In the genomic region with DNA sequence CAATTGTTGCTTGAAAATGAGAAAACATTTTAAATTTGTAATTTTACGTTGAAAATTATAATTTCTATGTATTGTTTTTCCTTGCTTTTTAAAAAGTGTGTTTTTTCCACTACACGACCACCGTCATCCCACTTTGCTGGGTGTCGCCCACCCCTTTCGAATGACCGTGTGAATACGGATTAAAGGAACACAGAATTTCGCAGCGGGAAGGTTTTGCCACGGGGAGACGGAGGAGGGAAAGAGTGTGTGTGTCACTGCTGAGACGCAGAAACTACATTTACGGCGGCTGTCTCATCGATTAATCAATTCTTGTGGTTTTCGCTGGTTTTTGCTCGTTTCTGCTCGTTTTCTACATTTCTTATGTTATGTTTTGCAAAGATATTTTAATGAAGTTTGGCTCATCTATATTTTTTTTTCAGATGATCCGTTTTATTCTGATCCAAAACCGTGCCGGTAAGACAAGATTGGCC, we compare ENCODE assay signal across 5 worm cellular contexts.
TF ChIP-seq lines count a peak whose summit lies in the region.

A gene (plus strand): TSS at position 420 of the 470 bp plus-strand sequence.

TF ChIP-seq in whole organism, L1 larva, 84 proteins besides CTCF, POLR2A, EP300 and RAD21 (continues in another document):
- TF ChIP-seq ceh-88 (GFP tag; IDR thresholded peaks at IDR 0.05; lab: Robert Waterston, UW): no peak
- TF ChIP-seq ama-1 (optimal IDR thresholded peaks at IDR 0.05; lab: Kevin White, UChicago): no peak
- TF ChIP-seq nhr-84 (tag; optimal IDR thresholded peaks at IDR 0.05; lab: Kevin White, UChicago): no peak
- no peak for TF ChIP-seq hlh-17 (GFP tag; optimal IDR thresholded peaks at IDR 0.05; lab: Kevin White, UChicago; ENCODE audit: borderline replicate concordance)
- peak in 2 of 3 experiments; percentile 5 to 67 for TF ChIP-seq ceh-82 (tag; optimal IDR thresholded peaks at IDR 0.05; lab: Kevin White, UChicago)
- peak; percentile 40 for TF ChIP-seq jun-1 (tag; optimal IDR thresholded peaks at IDR 0.05; lab: Kevin White, UChicago)
- peak in 1 of 2 experiments; percentile 8 for TF ChIP-seq mdl-1 (tag; optimal IDR thresholded peaks at IDR 0.05; lab: Kevin White, UChicago)
- no peak for TF ChIP-seq zip-4 (GFP tag; optimal IDR thresholded peaks at IDR 0.05; lab: Kevin White, UChicago)
- TF ChIP-seq alr-1 (tag; optimal IDR thresholded peaks at IDR 0.05; lab: Kevin White, UChicago; ENCODE audit: borderline replicate concordance): no peak
- no peak for TF ChIP-seq nhr-77 (tag; optimal IDR thresholded peaks at IDR 0.05; lab: Kevin White, UChicago)
- TF ChIP-seq F16B12.6 (tag; optimal IDR thresholded peaks at IDR 0.05; lab: Kevin White, UChicago): peak; percentile 15
- TF ChIP-seq egl-13 (tag; optimal IDR thresholded peaks at IDR 0.05; lab: Kevin White, UChicago): peak; percentile 13
- no peak for TF ChIP-seq unc-62 (GFP tag; optimal IDR thresholded peaks at IDR 0.05; lab: Kevin White, UChicago)
- no peak for TF ChIP-seq ceh-63 (GFP tag; optimal IDR thresholded peaks at IDR 0.05; lab: Kevin White, UChicago)
- TF ChIP-seq vab-15 (tag; optimal IDR thresholded peaks at IDR 0.05; lab: Kevin White, UChicago): no peak
- no peak for TF ChIP-seq unc-98 (GFP tag; IDR thresholded peaks at IDR 0.05; lab: Robert Waterston, UW)
- peak; percentile 57 for TF ChIP-seq swsn-7 (tag; optimal IDR thresholded peaks at IDR 0.05; lab: Kevin White, UChicago)

TF ChIP-seq in whole organism, L3 larva, 47 proteins besides CTCF, POLR2A, EP300 and RAD21 (continues in another document):
- TF ChIP-seq unc-62 (GFP tag; optimal IDR thresholded peaks at IDR 0.05; lab: Kevin White, UChicago) (no peak), nhr-77 (tag; optimal IDR thresholded peaks at IDR 0.05; lab: Kevin White, UChicago) (no peak), sea-2 (GFP tag; optimal IDR thresholded peaks at IDR 0.05; lab: Kevin White, UChicago) (peak; percentile 93), elt-2 (tag; optimal IDR thresholded peaks at IDR 0.05; lab: Kevin White, UChicago) (peak; percentile 38), nfya-1 (tag; optimal IDR thresholded peaks at IDR 0.05; lab: Kevin White, UChicago; ENCODE audit: insufficient read depth) (peak; percentile 82), fkh-10 (GFP tag; optimal IDR thresholded peaks at IDR 0.05; lab: Kevin White, UChicago) (peak; percentile 25), snpc-4 (tag; optimal IDR thresholded peaks at IDR 0.05; lab: Kevin White, UChicago) (peak; percentile 61), pha-4 (tag; optimal IDR thresholded peaks at IDR 0.05; lab: Kevin White, UChicago) (no peak), egl-5 (tag; optimal IDR thresholded peaks at IDR 0.05; lab: Kevin White, UChicago) (peak; percentile 59), nhr-11 (tag; optimal IDR thresholded peaks at IDR 0.05; lab: Kevin White, UChicago) (no peak), ama-1 (optimal IDR thresholded peaks at IDR 0.05; lab: Kevin White, UChicago) (no peak), nhr-23 (tag; optimal IDR thresholded peaks at IDR 0.05; lab: Kevin White, UChicago) (peak; percentile 35), elt-1 (tag; optimal IDR thresholded peaks at IDR 0.05; lab: Kevin White, UChicago) (no peak), nhr-43 (tag; optimal IDR thresholded peaks at IDR 0.05; lab: Kevin White, UChicago; ENCODE audit: poor library complexity, severe bottlenecking) (peak; percentile 12), skn-1 (tag; optimal IDR thresholded peaks at IDR 0.05; lab: Kevin White, UChicago) (peak; percentile 21), aly-2 (tag; optimal IDR thresholded peaks at IDR 0.05; lab: Kevin White, UChicago) (no peak), lin-39 (tag; optimal IDR thresholded peaks at IDR 0.05; lab: Kevin White, UChicago) (peak; percentile 78)

TF ChIP-seq in whole organism, early embryonic, 17 proteins besides CTCF, POLR2A, EP300 and RAD21:
- TF ChIP-seq hmg-4 (GFP tag; optimal IDR thresholded peaks at IDR 0.05; lab: Kevin White, UChicago) (peak; percentile 59), F13C5.2 (tag; optimal IDR thresholded peaks at IDR 0.05; lab: Kevin White, UChicago) (peak; percentile 76), scrt-1 (GFP tag; IDR thresholded peaks at IDR 0.05; lab: Robert Waterston, UW) (no peak)

TF ChIP-seq in whole organism, midembryonic, 9 proteins besides CTCF, POLR2A, EP300 and RAD21:
- no peak for TF ChIP-seq ref-1 (GFP tag; conservative IDR thresholded peaks at IDR 0.05; lab: Robert Waterston, UW)
- no peak for TF ChIP-seq T22C8.4 (GFP tag; IDR thresholded peaks at IDR 0.05; lab: Robert Waterston, UW)
- TF ChIP-seq cog-1 (tag; optimal IDR thresholded peaks at IDR 0.05; lab: Kevin White, UChicago): no peak
- TF ChIP-seq ztf-23 (GFP tag; IDR thresholded peaks at IDR 0.05; lab: Robert Waterston, UW): no peak
- no peak for TF ChIP-seq med-1 (GFP tag; optimal IDR thresholded peaks at IDR 0.05; lab: Kevin White, UChicago; ENCODE audit: insufficient read depth)
- no peak for TF ChIP-seq ztf-29 (GFP tag; IDR thresholded peaks at IDR 0.05; lab: Robert Waterston, UW)
- 0 out of 2 replicates have a peak, but pooled peaks have one; percentile 39 for TF ChIP-seq tab-1 (GFP tag; IDR thresholded peaks at IDR 0.05; lab: Robert Waterston, UW)
- 0 out of 2 replicates have a peak, but pooled peaks have one; percentile 36 for TF ChIP-seq flt-1 (GFP tag; IDR thresholded peaks at IDR 0.05; lab: Robert Waterston, UW)
- no peak for TF ChIP-seq klf-2 (GFP tag; conservative IDR thresholded peaks at IDR 0.05; lab: Robert Waterston, UW)

TF ChIP-seq in whole organism, young adult, 124 proteins besides CTCF, POLR2A, EP300 and RAD21:
- TF ChIP-seq cebp-2 (GFP tag; IDR thresholded peaks at IDR 0.05; lab: Robert Waterston, UW) (no peak), attf-5 (GFP tag; optimal IDR thresholded peaks at IDR 0.05; lab: Kevin White, UChicago) (peak; percentile 52), F22D6.2 (tag; optimal IDR thresholded peaks at IDR 0.05; lab: Kevin White, UChicago) (no peak), ekl-4 (GFP tag; IDR thresholded peaks at IDR 0.05; lab: Robert Waterston, UW) (no peak), madf-10 (tag; optimal IDR thresholded peaks at IDR 0.05; lab: Kevin White, UChicago) (no peak), aptf-3 (GFP tag; IDR thresholded peaks at IDR 0.05; lab: Robert Waterston, UW) (no peak), dox-1 (GFP tag; IDR thresholded peaks at IDR 0.05; lab: Robert Waterston, UW) (peak; percentile 49; the same call in 1 of the 2 replicates), athp-1 (tag; optimal IDR thresholded peaks at IDR 0.05; lab: Kevin White, UChicago) (no peak), somi-1 (GFP tag; optimal IDR thresholded peaks at IDR 0.05; lab: Kevin White, UChicago) (no peak), T07F8.4 (tag; optimal IDR thresholded peaks at IDR 0.05; lab: Kevin White, UChicago) (no peak), snpc-3.4 (tag; optimal IDR thresholded peaks at IDR 0.05; lab: Kevin White, UChicago) (no peak), rpc-1 (optimal IDR thresholded peaks at IDR 0.05; lab: Kevin White, UChicago) (no peak), rpc-1 (tag; optimal IDR thresholded peaks at IDR 0.05; lab: Kevin White, UChicago) (no peak), mcd-1 (GFP tag; IDR thresholded peaks at IDR 0.05; lab: Robert Waterston, UW) (peak; percentile 67), bed-1 (GFP tag; IDR thresholded peaks at IDR 0.05; lab: Robert Waterston, UW) (no peak), die-1 (tag; optimal IDR thresholded peaks at IDR 0.05; lab: Kevin White, UChicago) (no peak), C06A6.2 (GFP tag; conservative IDR thresholded peaks at IDR 0.05; lab: Robert Waterston, UW) (no peak), ama-1 (optimal IDR thresholded peaks at IDR 0.05; lab: Kevin White, UChicago) (no peak), ama-1 (GFP tag; optimal IDR thresholded peaks at IDR 0.05; lab: Kevin White, UChicago) (no peak), hmg-20 (GFP tag; IDR thresholded peaks at IDR 0.05; lab: Robert Waterston, UW) (no peak), gei-17 (GFP tag; optimal IDR thresholded peaks at IDR 0.05; lab: Kevin White, UChicago) (no peak), sptf-2 (GFP tag; optimal IDR thresholded peaks at IDR 0.05; lab: Kevin White, UChicago) (no peak), nfya-1 (tag; optimal IDR thresholded peaks at IDR 0.05; lab: Kevin White, UChicago; ENCODE audit: borderline replicate concordance, insufficient read depth) (no peak), ceh-79 (tag; optimal IDR thresholded peaks at IDR 0.05; lab: Kevin White, UChicago) (no peak), nhr-27 (tag; optimal IDR thresholded peaks at IDR 0.05; lab: Kevin White, UChicago) (no peak), hlh-12 (tag; optimal IDR thresholded peaks at IDR 0.05; lab: Kevin White, UChicago) (no peak), F57C9.4 (tag; optimal IDR thresholded peaks at IDR 0.05; lab: Kevin White, UChicago) (no peak), B0035.1 (tag; optimal IDR thresholded peaks at IDR 0.05; lab: Kevin White, UChicago) (no peak), F33H1.4 (GFP tag; IDR thresholded peaks at IDR 0.05; lab: Robert Waterston, UW) (peak; percentile 53), madf-3 (GFP tag; IDR thresholded peaks at IDR 0.05; lab: Robert Waterston, UW) (no peak), lsl-1 (GFP tag; optimal IDR thresholded peaks at IDR 0.05; lab: Kevin White, UChicago) (no peak), nhr-80 (tag; optimal IDR thresholded peaks at IDR 0.05; lab: Kevin White, UChicago) (peak; percentile 47), attf-3 (GFP tag; conservative IDR thresholded peaks at IDR 0.05; lab: Robert Waterston, UW) (no peak), sea-2 (GFP tag; IDR thresholded peaks at IDR 0.05; lab: Robert Waterston, UW) (no peak), tbp1 (GFP tag; optimal IDR thresholded peaks at IDR 0.05; lab: Kevin White, UChicago) (peak; percentile 1), F23B12.7 (tag; optimal IDR thresholded peaks at IDR 0.05; lab: Kevin White, UChicago; ENCODE audit: insufficient read depth) (no peak), hmg-1.2 (GFP tag; IDR thresholded peaks at IDR 0.05; lab: Robert Waterston, UW) (peak; percentile 65; the same call in 1 of the 2 replicates), cebp-1 (GFP tag; IDR thresholded peaks at IDR 0.05; lab: Robert Waterston, UW) (no peak), cebp-1 (tag; optimal IDR thresholded peaks at IDR 0.05; lab: Kevin White, UChicago) (no peak), snpc-4 (GFP tag; optimal IDR thresholded peaks at IDR 0.05; lab: Kevin White, UChicago) (no peak), snpc-4 (tag; optimal IDR thresholded peaks at IDR 0.05; lab: Kevin White, UChicago) (no peak)
